Fruit fly (Drosophila melanogaster): Measurements from ENCODE around the gene m-cup.

- no peak for TF ChIP-seq CG8478 (optimal IDR thresholded peaks at IDR 0.05)
- no peak for TF ChIP-seq CTCF (optimal IDR thresholded peaks at IDR 0.05)
These were observed 15.3 kb downstream of the m-cup start, which contains the start of gene CG31267 for dm6 chr3R:17133897-17134296.

Data from S2 (cell line).